Worm (Caenorhabditis elegans) whole organism, L4 larva: ENCODE data around the gene ZC155.2.

Experiments
- D1046.2 ChIP-seq: fragments of 200-800 bp; sonication (Bioruptor generic); IDR thresholded peaks from 2 replicates; pipeline ENCODE4 v1.3.6; 2022; ENCODE audit warnings: missing genetic modification characterization, missing compliant biosample characterization
- aly-2 ChIP-seq: sonication (generic microtip); optimal IDR thresholded peaks from 2 replicates; lab custom pipeline; 2018; ENCODE audit warnings: missing biosample characterization, missing genetic modification characterization
- daf-12 ChIP-seq: fragments of 150-350 bp; optimal IDR thresholded peaks from 2 replicates; lab custom pipeline; 2014; ENCODE audit warnings: missing biosample characterization, missing genetic modification reagents, missing genetic modification characterization
- daf-16 ChIP-seq, 3 experiments: sonication (generic microtip); optimal IDR thresholded peaks; 2 replicates each; lab custom pipeline; 2016 to 2017; ENCODE audit warnings: missing genetic modification characterization in 3 of 3, missing genetic modification reagents in 3 of 3, mild to moderate bottlenecking in 2 of 3, missing compliant biosample characterization in 2 of 3, missing biosample characterization in 1 of 3, moderate library complexity in 1 of 3
- dve-1 ChIP-seq: sonication (generic microtip); optimal IDR thresholded peaks from 2 replicates; lab custom pipeline; 2017; ENCODE audit warnings: antibody characterized with exemption, mild to moderate bottlenecking, missing genetic modification characterization, missing compliant biosample characterization; ENCODE audit not compliant: insufficient read depth
- hif-1 ChIP-seq, 2 experiments: sonication (generic microtip); optimal IDR thresholded peaks; 2 replicates each; lab custom pipeline; 2016 to 2017; ENCODE audit warnings: missing compliant biosample characterization in 2 of 2, missing genetic modification characterization in 2 of 2, missing genetic modification reagents in 2 of 2, missing genotype in 2 of 2, mild to moderate bottlenecking in 1 of 2
- lin-15B ChIP-seq: fragments of 150-350 bp; sonication (generic microtip); optimal IDR thresholded peaks from 3 replicates; lab custom pipeline; 2014; ENCODE audit warnings: missing biosample characterization, missing genetic modification characterization
- madf-5 ChIP-seq, 2 experiments: fragments of 200-800 bp; sonication (Bioruptor generic); IDR thresholded peaks; 2 replicates each; pipeline ENCODE4 v1.3.6; 2022; ENCODE audit warnings: missing compliant biosample characterization in 2 of 2, missing genetic modification characterization in 2 of 2
- mdl-1 ChIP-seq, 2 experiments: fragments of 150-350 bp in 1 of 2; sonication (generic microtip) in 1 of 2; optimal IDR thresholded peaks; 2 replicates each; lab custom pipeline; 2014 to 2017; ENCODE audit warnings: missing biosample characterization in 2 of 2, missing genetic modification characterization in 2 of 2
- mep-1 ChIP-seq: fragments of 150-350 bp; sonication (generic microtip); optimal IDR thresholded peaks from 3 replicates; lab custom pipeline; 2014; ENCODE audit warnings: missing biosample characterization, missing genetic modification characterization
- nhr-102 ChIP-seq: sonication (generic microtip); optimal IDR thresholded peaks from 2 replicates; lab custom pipeline; 2016; ENCODE audit warnings: mild to moderate bottlenecking, missing genetic modification characterization, moderate library complexity, missing compliant biosample characterization
- nhr-41 ChIP-seq: fragments of 200-800 bp; sonication (Bioruptor generic); IDR thresholded peaks from 2 replicates; pipeline ENCODE4 v1.3.6; 2022; ENCODE audit warnings: missing genetic modification reagents, missing genetic modification characterization, missing compliant biosample characterization
- nhr-76 ChIP-seq: fragments of 150-350 bp; optimal IDR thresholded peaks from 2 replicates; lab custom pipeline; 2014; ENCODE audit warnings: missing biosample characterization, missing genetic modification characterization
- nhr-77 ChIP-seq: fragments of 150-350 bp; optimal IDR thresholded peaks from 2 replicates; lab custom pipeline; 2014; ENCODE audit warnings: missing biosample characterization, missing genetic modification characterization
- php-3 ChIP-seq: fragments of 200-800 bp; sonication (Bioruptor generic); IDR thresholded peaks from 2 replicates; pipeline ENCODE4 v1.3.6; 2022; ENCODE audit warnings: missing genetic modification reagents, missing genetic modification characterization, missing compliant biosample characterization
- saeg-2 ChIP-seq: fragments of 200-800 bp; sonication (Bioruptor generic); IDR thresholded peaks from 2 replicates; pipeline ENCODE4 v1.3.6; 2022; ENCODE audit warnings: missing genetic modification reagents, missing genetic modification characterization, missing compliant biosample characterization
- snpc-1.2 ChIP-seq: fragments of 200-800 bp; sonication (Bioruptor generic); IDR thresholded peaks from 2 replicates; pipeline ENCODE4 v1.3.6; 2022; ENCODE audit warnings: missing genetic modification reagents, missing genetic modification characterization, missing compliant biosample characterization
- tra-1 ChIP-seq: fragments of 200-800 bp; sonication (Bioruptor generic); IDR thresholded peaks from 2 replicates; pipeline ENCODE4 v1.3.6; 2022; ENCODE audit warnings: missing genetic modification reagents, missing genetic modification characterization, missing compliant biosample characterization
- vab-7 ChIP-seq: fragments of 200-800 bp; sonication (Bioruptor generic); IDR thresholded peaks from 2 replicates; pipeline ENCODE4 v1.3.6; 2022; ENCODE audit warnings: missing genetic modification reagents, missing genetic modification characterization, missing compliant biosample characterization
- zag-1 ChIP-seq: fragments of 150-350 bp; optimal IDR thresholded peaks from 2 replicates; lab custom pipeline; 2014; ENCODE audit warnings: missing biosample characterization, missing genetic modification characterization

ZC155.2 gene

ce11 chrIII:5268486-5268885 lies 49.7 kb downstream of the ZC155.2 start:
- TF ChIP-seq nhr-41 (GFP tag; lab: Robert Waterston, UW), result no peak
- no peak for TF ChIP-seq saeg-2
- no peak for TF ChIP-seq tra-1
- TF ChIP-seq nhr-76 (tag; lab: Kevin White, UChicago), result no peak
- no peak for TF ChIP-seq vab-7 (GFP tag; lab: Robert Waterston, UW)
- TF ChIP-seq lin-15B, result no peak
- TF ChIP-seq mep-1 (tag; lab: Kevin White, UChicago), result peak; percentile 38
- no peak for TF ChIP-seq daf-12 (tag; lab: Kevin White, UChicago)
- TF ChIP-seq snpc-1.2, result no peak
- no peak for TF ChIP-seq D1046.2 (GFP tag; lab: Robert Waterston, UW)
- no peak for TF ChIP-seq madf-5 (GFP tag; IDR thresholded peaks at IDR 0.05; lab: Robert Waterston, UW)
- TF ChIP-seq aly-2 (tag; lab: Kevin White, UChicago), result no peak
- TF ChIP-seq nhr-102 (tag; lab: Kevin White, UChicago), result no peak
- TF ChIP-seq php-3 (GFP tag; lab: Robert Waterston, UW), result no peak
- peak; percentile 83 for TF ChIP-seq nhr-77 (tag; lab: Kevin White, UChicago)
- TF ChIP-seq dve-1, result peak; percentile 62
- no peak for TF ChIP-seq hif-1 (tag; optimal IDR thresholded peaks at IDR 0.05; lab: Kevin White, UChicago)
- TF ChIP-seq mdl-1 (tag; optimal IDR thresholded peaks at IDR 0.05; lab: Kevin White, UChicago), result no peak
- TF ChIP-seq daf-16 (GFP tag; optimal IDR thresholded peaks at IDR 0.05; lab: Kevin White, UChicago), result no peak
- TF ChIP-seq daf-16 (tag; optimal IDR thresholded peaks at IDR 0.05; lab: Kevin White, UChicago), result peak; percentile 64
- no peak for TF ChIP-seq zag-1
- TF ChIP-seq, all 104 proteins: peak for 4
